Worm (Caenorhabditis elegans) whole organism, early embryonic: ENCODE results near the gene gcn-1.

Experiments
- B0310.2 ChIP-seq: sonication (generic microtip); optimal IDR thresholded peaks from 2 replicates; lab custom pipeline; 2016; ENCODE audit warnings: mild to moderate bottlenecking, missing genetic modification characterization, missing compliant biosample characterization
- F13C5.2 ChIP-seq: sonication (generic microtip); optimal IDR thresholded peaks from 2 replicates; lab custom pipeline; 2017; ENCODE audit warnings: mild to moderate bottlenecking, missing genetic modification characterization, inconsistent platforms, missing compliant biosample characterization
- aly-1 ChIP-seq: sonication (generic microtip); optimal IDR thresholded peaks from 2 replicates; lab custom pipeline; 2016; ENCODE audit warnings: missing genetic modification characterization, missing compliant biosample characterization
- ama-1 ChIP-seq: fragments of 150-350 bp; optimal IDR thresholded peaks from 2 replicates; lab custom pipeline; 2014
- ceh-13 ChIP-seq: fragments of 200-800 bp; sonication (Bioruptor generic); optimal IDR thresholded peaks from 2 replicates; lab custom pipeline; 2018; ENCODE audit warnings: mild to moderate bottlenecking, missing genetic modification characterization, missing compliant biosample characterization
- ceh-36 ChIP-seq: sonication (generic microtip); optimal IDR thresholded peaks from 2 replicates; lab custom pipeline; 2016; ENCODE audit warnings: missing genetic modification characterization, inconsistent platforms, missing compliant biosample characterization
- ets-7 ChIP-seq: sonication (generic microtip); optimal IDR thresholded peaks from 2 replicates; lab custom pipeline; 2016; ENCODE audit warnings: missing genotype, missing genetic modification characterization, missing compliant biosample characterization
- flt-1 ChIP-seq: fragments of 200-800 bp; sonication (Bioruptor generic); IDR thresholded peaks from 2 replicates; pipeline ENCODE4 v1.3.6; 2022; ENCODE audit warnings: missing genetic modification characterization, missing compliant biosample characterization
- hmbx-1 ChIP-seq: sonication (generic microtip); optimal IDR thresholded peaks from 2 replicates; lab custom pipeline; 2016; ENCODE audit warnings: mild to moderate bottlenecking, missing genetic modification characterization, missing compliant biosample characterization
- hmg-4 ChIP-seq: fragments of 200-800 bp; sonication (Bioruptor generic); optimal IDR thresholded peaks from 2 replicates; lab custom pipeline; 2018; ENCODE audit warnings: mild to moderate bottlenecking, missing genetic modification characterization, missing compliant biosample characterization
- hnd-1 ChIP-seq: sonication (generic microtip); optimal IDR thresholded peaks from 2 replicates; lab custom pipeline; 2016; ENCODE audit warnings: missing genetic modification characterization, missing compliant biosample characterization
- pes-1 ChIP-seq: fragments of 200-800 bp; sonication (Bioruptor generic); IDR thresholded peaks from 2 replicates; pipeline ENCODE4 v1.3.6; 2022; ENCODE audit warnings: missing genetic modification reagents, missing genetic modification characterization, missing compliant biosample characterization
- scrt-1 ChIP-seq: fragments of 200-800 bp; sonication (Bioruptor generic); IDR thresholded peaks from 2 replicates; pipeline ENCODE4 v1.3.6; 2022; ENCODE audit warnings: missing genetic modification characterization, missing compliant biosample characterization
- sea-1 ChIP-seq: fragments of 200-800 bp; sonication (Bioruptor generic); conservative IDR thresholded peaks from 2 replicates; pipeline ENCODE4 v1.3.6; 2022; ENCODE audit warnings: missing genetic modification characterization, missing compliant biosample characterization
- tbx-11 ChIP-seq: fragments of 200-800 bp; sonication (Bioruptor generic); IDR thresholded peaks from 2 replicates; pipeline ENCODE4 v1.3.6; 2022; ENCODE audit warnings: missing genetic modification characterization, missing compliant biosample characterization
- tbx-37 ChIP-seq: fragments of 200-800 bp; sonication (Bioruptor generic); conservative IDR thresholded peaks from 2 replicates; pipeline ENCODE4 v1.3.6; 2022; ENCODE audit warnings: missing genetic modification reagents, missing genetic modification characterization, missing compliant biosample characterization
- tra-4 ChIP-seq: sonication (generic microtip); optimal IDR thresholded peaks from 2 replicates; lab custom pipeline; 2017; ENCODE audit warnings: missing genetic modification characterization, missing compliant biosample characterization

gcn-1 gene

DNA sequence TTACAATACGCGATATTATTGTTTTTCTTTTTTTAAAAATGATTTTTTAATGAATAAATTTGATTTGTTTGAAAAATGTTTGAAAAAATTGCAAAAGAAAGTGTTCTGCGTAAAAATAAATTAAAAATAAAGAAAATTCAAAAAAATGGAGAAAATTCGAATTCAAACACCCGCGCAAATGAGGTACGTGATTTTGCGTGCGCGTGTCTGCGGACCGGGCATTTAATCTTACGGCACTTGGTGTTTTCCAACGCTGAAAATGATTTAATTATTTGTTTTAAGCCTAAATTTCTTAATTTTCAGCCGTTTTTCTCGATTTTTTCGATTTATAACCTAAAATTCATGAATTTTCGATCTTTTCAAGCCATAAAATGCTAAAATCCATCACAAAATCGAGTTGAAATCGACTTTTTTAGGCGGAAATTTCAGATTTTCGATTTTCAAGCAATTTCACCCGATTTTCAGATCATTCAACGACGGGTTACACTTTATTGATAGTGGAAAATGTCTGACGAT is at the start of gene gcn-1:
Gene gcn-1, plus strand, starts transcription at position 466 of the 516 bp plus-strand sequence.
- peak; percentile 58; the same call in 1 of the 2 replicates for TF ChIP-seq pes-1 (GFP tag; lab: Robert Waterston, UW)
- no peak for TF ChIP-seq ama-1
- TF ChIP-seq ceh-36 = peak; percentile 16
- TF ChIP-seq sea-1 (GFP tag; lab: Robert Waterston, UW) = no peak
- peak; percentile 62 for TF ChIP-seq F13C5.2

DNA sequence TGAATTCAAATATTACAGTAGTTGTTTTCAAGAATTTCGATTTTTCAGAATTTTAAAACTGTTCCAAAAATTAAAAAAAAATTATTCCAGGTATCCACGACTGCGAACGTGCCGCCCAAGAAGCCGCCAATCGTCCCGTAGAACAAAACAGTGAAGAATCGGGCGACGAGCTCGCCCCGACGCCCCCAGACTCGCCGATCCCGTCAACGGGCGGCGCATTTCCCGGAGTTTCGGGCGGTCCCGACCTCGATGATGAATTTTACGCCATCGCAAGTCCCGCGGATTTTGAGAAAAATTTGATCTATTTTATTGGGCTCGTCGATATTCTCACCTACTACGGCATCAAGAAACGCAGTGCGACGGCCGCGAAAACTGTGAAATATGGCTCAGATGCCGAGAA is 45.8 kb upstream of the gcn-1 start:
- no peak for TF ChIP-seq B0310.2 (tag; lab: Kevin White, UChicago)
- TF ChIP-seq tbx-37 (GFP tag; lab: Robert Waterston, UW) = no peak
- TF ChIP-seq ama-1 = no peak
- TF ChIP-seq hmg-4 (GFP tag; lab: Kevin White, UChicago) = no peak
- TF ChIP-seq hmbx-1 (tag; lab: Kevin White, UChicago) = no peak
- TF ChIP-seq scrt-1 (GFP tag; lab: Robert Waterston, UW) = no peak
- TF ChIP-seq hnd-1 (tag; lab: Kevin White, UChicago) = no peak
- TF ChIP-seq sea-1 (GFP tag; lab: Robert Waterston, UW) = no peak
- no peak for TF ChIP-seq ceh-36

DNA sequence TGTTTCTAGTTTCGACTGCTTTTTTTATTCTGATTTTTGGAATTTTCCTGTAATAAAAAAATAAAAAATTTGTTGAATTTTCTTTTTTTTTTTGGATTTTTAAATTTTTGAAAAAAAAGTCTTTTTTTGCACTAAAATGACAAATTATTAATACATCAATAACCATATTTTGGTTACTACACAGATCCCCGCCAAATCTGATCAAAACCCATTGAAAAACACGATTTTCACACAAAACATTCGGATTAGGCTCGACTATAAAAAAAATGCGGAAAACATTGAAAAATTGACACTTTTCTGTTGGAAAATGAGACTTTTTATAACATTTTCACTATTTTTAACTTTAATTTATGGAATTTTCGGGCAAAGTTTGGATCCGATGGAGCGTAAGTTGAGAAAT is 41.5 kb upstream of the gcn-1 start, which contains the start of gene Y48G9A.7:
Gene Y48G9A.7, plus strand, starts transcription at position 301 of the 400 bp plus-strand sequence.
- TF ChIP-seq F13C5.2 = no peak
- no peak for TF ChIP-seq sea-1 (GFP tag; lab: Robert Waterston, UW)
- no peak for TF ChIP-seq tra-4 (tag; lab: Kevin White, UChicago)
- TF ChIP-seq hmg-4 (GFP tag; lab: Kevin White, UChicago) = no peak
- no peak for TF ChIP-seq ama-1
- no peak for TF ChIP-seq tbx-37 (GFP tag; lab: Robert Waterston, UW)
- no peak for TF ChIP-seq pes-1 (GFP tag; lab: Robert Waterston, UW)
- no peak for TF ChIP-seq hmbx-1 (tag; lab: Kevin White, UChicago)
- TF ChIP-seq aly-1 (tag; lab: Kevin White, UChicago) = no peak

DNA sequence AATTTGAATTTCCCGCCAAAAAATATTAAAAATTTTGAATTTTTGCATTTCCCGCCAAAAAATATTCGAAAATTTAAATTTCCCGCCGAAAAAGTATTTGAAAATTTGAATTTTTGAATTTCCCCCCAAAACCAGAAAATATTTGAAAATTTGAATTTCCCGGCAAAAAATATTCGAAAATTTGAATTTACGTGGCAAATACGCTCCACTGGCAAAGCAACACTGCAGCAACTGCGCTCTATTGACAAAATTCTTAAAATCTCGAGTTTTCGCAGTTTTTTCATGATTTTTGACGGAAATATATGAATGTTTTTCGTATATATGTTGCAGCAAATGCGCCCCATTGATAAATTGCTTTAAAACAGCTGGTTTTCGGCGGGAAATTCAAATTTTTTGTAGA is 40.4 kb upstream of the gcn-1 start:
- no peak for TF ChIP-seq hnd-1 (tag; lab: Kevin White, UChicago)
- no peak for TF ChIP-seq hmg-4 (GFP tag; lab: Kevin White, UChicago)
- TF ChIP-seq F13C5.2 = no peak
- no peak for TF ChIP-seq aly-1 (tag; lab: Kevin White, UChicago)
- TF ChIP-seq ceh-13 = no peak
- TF ChIP-seq hmbx-1 (tag; lab: Kevin White, UChicago) = no peak
- no peak for TF ChIP-seq tbx-37 (GFP tag; lab: Robert Waterston, UW)
- TF ChIP-seq ama-1 = no peak
- no peak for TF ChIP-seq tbx-11 (GFP tag; lab: Robert Waterston, UW)
- TF ChIP-seq scrt-1 (GFP tag; lab: Robert Waterston, UW) = no peak
- no peak for TF ChIP-seq ceh-36
- TF ChIP-seq B0310.2 (tag; lab: Kevin White, UChicago) = no peak

DNA sequence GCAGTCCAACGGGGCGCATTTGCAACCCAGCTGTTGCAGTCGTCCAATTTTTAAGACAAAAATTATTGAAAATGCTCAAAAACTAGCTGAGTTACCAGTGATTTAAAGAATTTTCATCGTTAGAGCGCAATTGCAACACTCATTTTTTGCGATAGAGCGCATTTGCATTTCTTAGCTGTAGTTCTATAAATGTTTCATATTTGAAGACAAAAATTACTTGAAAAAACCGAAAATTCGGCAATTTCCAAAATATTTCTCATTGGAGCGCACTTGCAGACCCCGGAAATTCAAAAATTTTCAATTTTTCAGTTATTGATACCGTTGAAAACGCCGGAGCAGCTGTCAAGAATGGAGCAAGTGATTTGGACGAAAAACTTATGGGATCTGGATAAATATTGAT is 39.7 kb upstream of the gcn-1 start:
- TF ChIP-seq hmbx-1 (tag; lab: Kevin White, UChicago) = no peak
- no peak for TF ChIP-seq tbx-37 (GFP tag; lab: Robert Waterston, UW)
- TF ChIP-seq scrt-1 (GFP tag; lab: Robert Waterston, UW) = no peak
- TF ChIP-seq B0310.2 (tag; lab: Kevin White, UChicago) = no peak
- TF ChIP-seq tbx-11 (GFP tag; lab: Robert Waterston, UW) = no peak
- no peak for TF ChIP-seq F13C5.2

DNA sequence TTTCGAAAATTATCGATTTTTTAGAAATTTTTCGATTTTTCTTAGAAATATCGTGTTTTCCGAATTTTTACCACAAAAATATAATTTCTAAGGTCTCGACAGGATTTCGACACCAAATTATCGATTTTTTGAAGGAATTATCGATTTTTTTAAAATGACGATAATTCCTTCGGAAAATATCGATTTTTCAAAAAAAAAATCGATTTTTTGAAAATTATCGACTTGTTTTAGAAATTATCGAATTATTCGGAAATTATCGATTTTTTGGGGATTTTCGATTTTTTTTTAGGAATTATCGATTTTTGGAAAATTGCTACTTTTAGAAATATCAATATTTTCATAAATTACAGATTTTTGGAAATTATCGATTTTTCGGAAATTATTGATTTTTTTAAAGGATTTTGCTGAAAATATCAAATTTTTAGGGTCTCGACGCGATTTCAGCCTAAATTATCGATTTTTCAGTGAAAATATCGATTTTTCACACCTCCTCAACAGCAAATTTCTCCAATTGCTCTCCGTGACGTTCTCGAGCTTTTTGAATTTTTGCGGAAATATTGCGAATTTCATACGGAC is 39.1 kb upstream of the gcn-1 start:
- TF ChIP-seq aly-1 (tag; lab: Kevin White, UChicago) (no peak), ama-1 (no peak), sea-1 (GFP tag; lab: Robert Waterston, UW) (no peak), scrt-1 (GFP tag; lab: Robert Waterston, UW) (no peak), F13C5.2 (no peak), ceh-13 (no peak), hnd-1 (tag; lab: Kevin White, UChicago) (no peak), hmg-4 (GFP tag; lab: Kevin White, UChicago) (no peak), tbx-11 (GFP tag; lab: Robert Waterston, UW) (no peak), tra-4 (tag; lab: Kevin White, UChicago) (no peak), pes-1 (GFP tag; lab: Robert Waterston, UW) (no peak), ets-7 (tag; lab: Kevin White, UChicago) (no peak), tbx-37 (GFP tag; lab: Robert Waterston, UW) (no peak), hmbx-1 (tag; lab: Kevin White, UChicago) (no peak), B0310.2 (tag; lab: Kevin White, UChicago) (no peak), flt-1 (GFP tag; lab: Robert Waterston, UW) (no peak), ceh-36 (no peak)

DNA sequence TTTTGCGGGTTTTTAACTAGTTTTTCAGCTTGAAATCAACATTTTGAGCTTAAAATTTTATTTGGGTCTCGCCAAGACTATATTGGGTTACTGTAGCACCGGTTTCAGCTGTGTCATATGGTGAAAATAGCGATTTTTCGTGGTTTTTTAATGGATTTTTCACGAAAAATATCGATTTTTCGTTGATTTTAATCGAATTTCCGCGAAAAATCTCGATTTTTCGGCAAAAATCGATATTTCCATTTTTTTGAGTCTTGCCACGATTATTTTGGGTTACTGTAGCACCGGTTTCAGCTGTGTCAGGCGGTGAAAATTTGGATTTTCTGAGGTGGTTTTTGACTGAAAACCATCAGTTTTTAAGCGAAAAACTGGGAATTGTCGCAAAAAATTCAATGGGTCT is 36.4 kb upstream of the gcn-1 start:
- TF ChIP-seq ceh-13 = no peak
- no peak for TF ChIP-seq ceh-36
- no peak for TF ChIP-seq aly-1 (tag; lab: Kevin White, UChicago)
- TF ChIP-seq tbx-11 (GFP tag; lab: Robert Waterston, UW) = no peak
- TF ChIP-seq hmbx-1 (tag; lab: Kevin White, UChicago) = no peak
- TF ChIP-seq flt-1 (GFP tag; lab: Robert Waterston, UW) = no peak
- no peak for TF ChIP-seq pes-1 (GFP tag; lab: Robert Waterston, UW)
- TF ChIP-seq scrt-1 (GFP tag; lab: Robert Waterston, UW) = no peak
- no peak for TF ChIP-seq tra-4 (tag; lab: Kevin White, UChicago)

DNA sequence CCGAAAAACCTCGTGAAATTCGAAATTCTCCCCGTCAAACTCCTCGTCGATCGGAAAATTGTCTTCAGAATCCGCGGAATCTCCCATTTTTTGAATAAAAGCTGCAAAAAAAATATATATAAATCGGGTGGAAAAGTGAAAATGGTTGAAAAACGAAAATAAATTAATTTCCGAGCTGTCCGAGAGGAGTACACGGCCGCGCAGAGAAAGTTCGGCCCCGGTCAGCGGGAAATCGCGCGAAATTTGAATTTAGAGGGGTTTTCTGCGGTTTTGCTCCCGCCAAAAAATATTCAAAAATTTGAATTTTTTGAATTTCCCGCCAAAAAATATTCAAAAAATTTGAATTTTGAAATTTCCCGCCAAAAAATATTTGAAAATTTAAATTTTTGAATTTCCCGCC is 34.9 kb upstream of the gcn-1 start, which contains the start of gene Y48G9A.11:
Gene Y48G9A.11, minus strand, starts transcription at position 101 of the 400 bp plus-strand sequence.
- TF ChIP-seq F13C5.2 (no peak), ceh-36 (no peak)
